Worm (Caenorhabditis elegans) whole organism, L3 larva: ENCODE data around the gene cyp-35A2.

ENCODE experiments used
- R02D3.7 ChIP-seq: fragments of 150-350 bp; optimal IDR thresholded peaks from 2 replicates; lab custom pipeline; 2014; ENCODE audit warnings: missing biosample characterization, missing genetic modification characterization
- ZK546.5 ChIP-seq: sonication (generic microtip); optimal IDR thresholded peaks from 2 replicates; lab custom pipeline; 2017; ENCODE audit warnings: missing biosample characterization, missing genetic modification characterization
- aly-2 ChIP-seq: fragments of 150-350 bp; optimal IDR thresholded peaks from 2 replicates; lab custom pipeline; 2014; ENCODE audit warnings: missing biosample characterization, missing genetic modification characterization
- egl-27 ChIP-seq: sonication (generic microtip); optimal IDR thresholded peaks from 4 replicates; lab custom pipeline; 2017; ENCODE audit warnings: missing biosample characterization, missing genetic modification reagents, missing genetic modification characterization
- egl-5 ChIP-seq: fragments of 150-350 bp; optimal IDR thresholded peaks from 2 replicates; lab custom pipeline; 2017; ENCODE audit warnings: missing biosample characterization, missing genetic modification reagents, missing genetic modification characterization, inconsistent platforms
- elt-1 ChIP-seq: fragments of 150-350 bp; optimal IDR thresholded peaks from 2 replicates; lab custom pipeline; 2014; ENCODE audit warnings: missing biosample characterization, missing genetic modification characterization
- elt-2 ChIP-seq: sonication (generic microtip); optimal IDR thresholded peaks from 2 replicates; lab custom pipeline; 2016; ENCODE audit warnings: missing genetic modification reagents, mild to moderate bottlenecking, missing genetic modification characterization, missing compliant biosample characterization
- eor-1 ChIP-seq, 2 experiments: fragments of 150-350 bp; optimal IDR thresholded peaks; 2 replicates each; lab custom pipeline; 2014 to 2018; ENCODE audit warnings: missing biosample characterization in 2 of 2, missing genetic modification characterization in 2 of 2
- fkh-2 ChIP-seq: fragments of 150-350 bp; optimal IDR thresholded peaks from 2 replicates; lab custom pipeline; 2014; ENCODE audit warnings: missing biosample characterization, missing genetic modification reagents, missing genetic modification characterization
- fos-1 ChIP-seq: fragments of 150-350 bp; optimal IDR thresholded peaks from 2 replicates; lab custom pipeline; 2014; ENCODE audit warnings: missing biosample characterization, missing genetic modification characterization
- jun-1 ChIP-seq: fragments of 150-350 bp; optimal IDR thresholded peaks from 2 replicates; lab custom pipeline; 2014; ENCODE audit warnings: missing biosample characterization, missing genetic modification reagents, missing genetic modification characterization
- lin-15B ChIP-seq: fragments of 150-350 bp; optimal IDR thresholded peaks from 2 replicates; lab custom pipeline; 2014; ENCODE audit warnings: missing biosample characterization, missing genetic modification characterization
- mml-1 ChIP-seq: fragments of 150-350 bp; sonication (generic microtip); optimal IDR thresholded peaks from 3 replicates; lab custom pipeline; 2014; ENCODE audit warnings: missing biosample characterization, missing genetic modification characterization
- nfya-1 ChIP-seq: sonication (generic microtip); optimal IDR thresholded peaks from 2 replicates; lab custom pipeline; 2017; ENCODE audit warnings: missing genetic modification characterization, mild to moderate bottlenecking, missing compliant biosample characterization, antibody characterized with exemption, moderate library complexity; ENCODE audit not compliant: insufficient read depth
- nhr-11 ChIP-seq: fragments of 150-350 bp; optimal IDR thresholded peaks from 2 replicates; lab custom pipeline; 2014; ENCODE audit warnings: missing biosample characterization, missing genetic modification characterization
- nhr-12 ChIP-seq: fragments of 150-350 bp; optimal IDR thresholded peaks from 2 replicates; lab custom pipeline; 2014; ENCODE audit warnings: missing biosample characterization, missing genetic modification characterization
- nhr-237 ChIP-seq: fragments of 150-350 bp; optimal IDR thresholded peaks from 2 replicates; lab custom pipeline; 2014; ENCODE audit warnings: missing biosample characterization, missing genetic modification characterization
- nhr-28 ChIP-seq: fragments of 150-350 bp; optimal IDR thresholded peaks from 2 replicates; lab custom pipeline; 2014; ENCODE audit warnings: missing biosample characterization, missing genetic modification characterization
- nhr-67 ChIP-seq: fragments of 150-350 bp; optimal IDR thresholded peaks from 2 replicates; lab custom pipeline; 2014; ENCODE audit warnings: missing biosample characterization, missing genetic modification characterization
- nhr-76 ChIP-seq: fragments of 150-350 bp; sonication (generic microtip); optimal IDR thresholded peaks from 5 replicates; lab custom pipeline; 2014; ENCODE audit warnings: missing biosample characterization, missing genetic modification characterization
- nhr-77 ChIP-seq: fragments of 150-350 bp; optimal IDR thresholded peaks from 2 replicates; lab custom pipeline; 2014; ENCODE audit warnings: missing biosample characterization, missing genetic modification characterization
- pha-4 ChIP-seq: fragments of 150-350 bp; optimal IDR thresholded peaks from 2 replicates; lab custom pipeline; 2014; ENCODE audit warnings: missing biosample characterization, missing genetic modification reagents, missing genetic modification characterization
- pqm-1 ChIP-seq: fragments of 150-350 bp; optimal IDR thresholded peaks from 2 replicates; lab custom pipeline; 2017; ENCODE audit warnings: missing biosample characterization, missing genetic modification characterization, inconsistent platforms
- sea-2 ChIP-seq: fragments of 150-350 bp; sonication (generic microtip); optimal IDR thresholded peaks from 4 replicates; lab custom pipeline; 2014; ENCODE audit warnings: missing biosample characterization, missing genetic modification reagents, missing genetic modification characterization
- skn-1 ChIP-seq: fragments of 150-350 bp; optimal IDR thresholded peaks from 2 replicates; lab custom pipeline; 2014; ENCODE audit warnings: missing biosample characterization, missing genetic modification characterization
- snpc-4 ChIP-seq: fragments of 150-350 bp; optimal IDR thresholded peaks from 2 replicates; lab custom pipeline; 2014; ENCODE audit warnings: missing biosample characterization, missing genetic modification characterization
- tbx-2 ChIP-seq: sonication (generic microtip); optimal IDR thresholded peaks from 2 replicates; lab custom pipeline; 2016; ENCODE audit warnings: mild to moderate bottlenecking, missing genetic modification characterization, missing compliant biosample characterization
- unc-39 ChIP-seq: sonication (generic microtip); optimal IDR thresholded peaks from 4 replicates; lab custom pipeline; 2017; ENCODE audit warnings: missing biosample characterization, missing genetic modification characterization
- unc-62 ChIP-seq: fragments of 150-350 bp; sonication (generic microtip); optimal IDR thresholded peaks from 4 replicates; lab custom pipeline; 2014; ENCODE audit warnings: missing biosample characterization, missing genetic modification reagents, missing genetic modification characterization
- zag-1 ChIP-seq: fragments of 150-350 bp; optimal IDR thresholded peaks from 2 replicates; lab custom pipeline; 2014; ENCODE audit warnings: missing biosample characterization, missing genetic modification characterization

Gene cyp-35A2

DNA sequence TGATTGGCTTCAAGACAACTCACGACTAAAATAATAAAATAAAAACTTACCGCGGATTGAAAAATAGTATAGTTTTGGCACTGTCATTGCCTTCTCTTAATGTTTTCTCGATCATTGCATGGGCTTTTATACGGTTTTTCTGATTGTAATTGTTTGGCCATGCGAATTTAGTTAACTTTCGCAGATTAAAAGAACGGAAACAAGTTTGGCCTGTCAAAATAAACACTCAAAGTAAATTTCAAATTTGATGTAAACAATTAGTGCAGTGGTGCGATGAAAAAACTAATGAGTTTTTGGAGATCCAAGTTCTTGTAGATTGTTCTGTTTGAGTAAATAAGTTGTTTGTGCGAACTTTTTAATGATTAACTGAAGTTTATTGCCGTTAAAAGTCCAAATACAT is 35.2 kb upstream of the cyp-35A2 start, which contains the start of gene gst-41:
TSS of gene gst-41 (minus strand) at position 101 of the 400 bp plus-strand sequence.
- no peak for TF ChIP-seq eor-1 (tag; optimal IDR thresholded peaks at IDR 0.05; lab: Kevin White, UChicago)
- no peak for TF ChIP-seq egl-27
- no peak for TF ChIP-seq nhr-11
- TF ChIP-seq R02D3.7 (tag; lab: Kevin White, UChicago) = no peak
- TF ChIP-seq fkh-2 (tag; lab: Kevin White, UChicago) = no peak
- TF ChIP-seq jun-1 = no peak
- no peak for TF ChIP-seq elt-2
- TF ChIP-seq zag-1 = no peak
- TF ChIP-seq, all 47 proteins: peak for 0

ce11 chrV:7395359-7395758 is 31.4 kb upstream of the cyp-35A2 start, which contains the start of gene srx-9:
TSS of gene srx-9 (minus strand) at chrV:7395459.
- TF ChIP-seq aly-2 (tag; lab: Kevin White, UChicago) (no peak), ZK546.5 (tag; lab: Kevin White, UChicago) (no peak), nhr-67 (tag; lab: Kevin White, UChicago) (no peak), nhr-28 (tag; lab: Kevin White, UChicago) (no peak), sea-2 (no peak), tbx-2 (tag; lab: Kevin White, UChicago) (no peak), zag-1 (no peak), skn-1 (tag; lab: Kevin White, UChicago) (no peak), snpc-4 (tag; lab: Kevin White, UChicago) (no peak), fkh-2 (tag; lab: Kevin White, UChicago) (no peak), unc-39 (tag; lab: Kevin White, UChicago) (no peak), nhr-76 (tag; lab: Kevin White, UChicago) (no peak), fos-1 (tag; lab: Kevin White, UChicago) (no peak), nfya-1 (tag; lab: Kevin White, UChicago) (no peak), unc-62 (no peak), elt-1 (tag; lab: Kevin White, UChicago) (no peak), nhr-12 (tag; lab: Kevin White, UChicago) (no peak), nhr-237 (tag; lab: Kevin White, UChicago) (no peak), nhr-77 (tag; lab: Kevin White, UChicago) (no peak), elt-2 (no peak)

DNA sequence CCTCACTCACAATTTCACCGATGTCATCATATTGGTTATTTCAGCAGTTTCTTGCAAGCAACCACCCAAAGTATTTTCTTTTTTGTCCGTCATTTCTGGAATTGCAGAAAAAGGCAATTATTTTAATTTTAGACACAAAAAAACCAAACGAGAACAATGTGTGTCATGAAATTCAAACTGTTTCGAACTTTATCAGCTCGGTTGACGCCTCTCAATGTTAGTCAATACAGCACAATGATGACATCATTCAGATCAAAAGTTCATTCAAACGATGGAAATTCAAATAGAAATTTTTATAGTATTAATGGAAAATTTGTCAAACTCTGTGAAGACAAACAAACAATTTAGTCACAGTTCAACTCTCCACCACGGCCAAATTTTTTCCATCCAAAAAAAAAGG is 28.0 kb upstream of the cyp-35A2 start, which contains the start of gene fbxa-105:
TSS of gene fbxa-105 (minus strand) at position 97 of the 400 bp plus-strand sequence.
- TF ChIP-seq jun-1 (no peak), nhr-67 (tag; lab: Kevin White, UChicago) (no peak), pqm-1 (tag; lab: Kevin White, UChicago) (peak; percentile 9), pha-4 (tag; lab: Kevin White, UChicago) (peak; percentile 48), elt-2 (peak; percentile 60)

ce11 chrV:7389771-7390170 is 25.8 kb upstream of the cyp-35A2 start, which contains the start of gene C02H6.1:
TSS of gene C02H6.1 (minus strand) at chrV:7389871.
- TF ChIP-seq lin-15B (tag; lab: Kevin White, UChicago) = no peak

DNA sequence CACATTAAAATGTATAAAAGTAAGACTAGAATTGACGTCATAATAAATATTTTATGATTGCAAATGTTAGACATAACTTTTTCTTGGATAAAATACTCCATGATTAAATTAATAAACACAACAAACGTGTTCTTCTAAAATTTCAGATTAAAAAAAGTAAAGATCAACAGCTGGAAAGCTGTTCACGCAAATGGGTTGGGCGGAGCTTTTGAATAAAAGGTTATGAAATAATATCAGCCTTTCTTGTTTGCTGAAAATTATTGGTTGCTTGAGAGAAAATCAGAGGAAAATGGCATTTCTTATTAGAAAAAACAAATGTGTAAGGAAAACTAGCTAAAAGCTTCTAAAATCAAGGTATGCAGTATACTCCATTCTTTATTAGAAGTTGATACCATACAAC is 23.8 kb upstream of the cyp-35A2 start, which contains the start of gene C02H6.3:
TSS of gene C02H6.3 (minus strand) at position 101 of the 400 bp plus-strand sequence.
- no peak for TF ChIP-seq unc-39 (tag; lab: Kevin White, UChicago)
- no peak for TF ChIP-seq nhr-76 (tag; lab: Kevin White, UChicago)
- TF ChIP-seq mml-1 (tag; lab: Kevin White, UChicago) = no peak
- TF ChIP-seq nhr-237 (tag; lab: Kevin White, UChicago) = no peak
- TF ChIP-seq nhr-67 (tag; lab: Kevin White, UChicago) = no peak
- no peak for TF ChIP-seq egl-5 (tag; lab: Kevin White, UChicago)
- no peak for TF ChIP-seq pqm-1 (tag; lab: Kevin White, UChicago)
- TF ChIP-seq aly-2 (tag; lab: Kevin White, UChicago) = no peak
- no peak for TF ChIP-seq jun-1
- TF ChIP-seq nfya-1 (tag; lab: Kevin White, UChicago) = no peak

- TF ChIP-seq pha-4 (tag; lab: Kevin White, UChicago) (peak; percentile 1), nhr-76 (tag; lab: Kevin White, UChicago) (no peak)
- TF ChIP-seq, all 47 proteins: peak for 1
Measured at ce11 chrV:7386052-7386573, 22.1 kb upstream of the cyp-35A2 start, which contains the start of gene srp-6. TSS of gene srp-6 (minus strand) at chrV:7386102.
